Worm (Caenorhabditis elegans) whole organism, L2 larva: Measurements from ENCODE around the gene ceh-57.
A peak's percentile ranks its signal among the peaks of the same experiment; 100 is the strongest.

Experiments
- C34F6.9 ChIP-seq: fragments of 150-350 bp; optimal IDR thresholded peaks from 2 replicates; lab custom pipeline; 2014; ENCODE audit warnings: missing biosample characterization, missing genetic modification characterization
- F13H6.1 ChIP-seq: sonication (generic microtip); optimal IDR thresholded peaks from 2 replicates; lab custom pipeline; 2016; ENCODE audit warnings: missing genetic modification characterization, missing compliant biosample characterization
- alr-1 ChIP-seq: fragments of 150-350 bp; optimal IDR thresholded peaks from 2 replicates; lab custom pipeline; 2014; ENCODE audit warnings: missing biosample characterization, missing genetic modification characterization
- aly-2 ChIP-seq: fragments of 150-350 bp; optimal IDR thresholded peaks from 2 replicates; lab custom pipeline; 2014; ENCODE audit warnings: missing biosample characterization, missing genetic modification characterization
- ama-1 ChIP-seq: fragments of 150-350 bp; optimal IDR thresholded peaks from 2 replicates; lab custom pipeline; 2018; ENCODE audit warnings: inconsistent platforms
- blmp-1 ChIP-seq: sonication (generic microtip); optimal IDR thresholded peaks from 2 replicates; lab custom pipeline; 2017; ENCODE audit warnings: missing genetic modification characterization, mild to moderate bottlenecking, missing compliant biosample characterization, antibody characterized with exemption, moderate library complexity; ENCODE audit not compliant: insufficient read depth
- ceh-16 ChIP-seq: fragments of 150-350 bp; optimal IDR thresholded peaks from 2 replicates; lab custom pipeline; 2014; ENCODE audit warnings: missing biosample characterization, missing genetic modification characterization
- ceh-82 ChIP-seq: fragments of 150-350 bp; optimal IDR thresholded peaks from 2 replicates; lab custom pipeline; 2014; ENCODE audit warnings: missing biosample characterization, missing genetic modification characterization
- crh-2 ChIP-seq: sonication (generic microtip); optimal IDR thresholded peaks from 2 replicates; lab custom pipeline; 2017; ENCODE audit warnings: missing biosample characterization, missing genetic modification characterization
- egl-27 ChIP-seq: sonication (generic microtip); optimal IDR thresholded peaks from 3 replicates; lab custom pipeline; 2017; ENCODE audit warnings: missing biosample characterization, missing genetic modification reagents, missing genetic modification characterization
- elt-1 ChIP-seq: fragments of 150-350 bp; optimal IDR thresholded peaks from 2 replicates; lab custom pipeline; 2014; ENCODE audit warnings: missing biosample characterization, missing genetic modification characterization
- fos-1 ChIP-seq: fragments of 150-350 bp; optimal IDR thresholded peaks from 2 replicates; lab custom pipeline; 2014; ENCODE audit warnings: missing biosample characterization, missing genetic modification characterization
- gmeb-1 ChIP-seq: fragments of 150-350 bp; optimal IDR thresholded peaks from 2 replicates; lab custom pipeline; 2014; ENCODE audit warnings: missing biosample characterization, missing genetic modification characterization
- lin-11 ChIP-seq: fragments of 150-350 bp; sonication (generic microtip); optimal IDR thresholded peaks from 2 replicates; lab custom pipeline; 2014; ENCODE audit warnings: missing biosample characterization, missing genetic modification characterization, inconsistent platforms, mixed read lengths
- lin-13 ChIP-seq: fragments of 150-350 bp; optimal IDR thresholded peaks from 2 replicates; lab custom pipeline; 2014; ENCODE audit warnings: missing biosample characterization, missing genetic modification reagents, missing genetic modification characterization
- lsy-2 ChIP-seq, 2 experiments: fragments of 150-350 bp in 1 of 2; sonication (generic microtip) in 1 of 2; optimal IDR thresholded peaks; 2 replicates each; lab custom pipeline; 2014 to 2017; ENCODE audit warnings: missing biosample characterization in 2 of 2, missing genetic modification characterization in 2 of 2
- nhr-10 ChIP-seq: sonication (generic microtip); optimal IDR thresholded peaks from 2 replicates; lab custom pipeline; 2017; ENCODE audit warnings: missing biosample characterization, missing genetic modification characterization
- nhr-129 ChIP-seq: fragments of 150-350 bp; optimal IDR thresholded peaks from 2 replicates; lab custom pipeline; 2014; ENCODE audit warnings: missing biosample characterization, missing genetic modification characterization
- nhr-21 ChIP-seq: fragments of 150-350 bp; optimal IDR thresholded peaks from 2 replicates; lab custom pipeline; 2014; ENCODE audit warnings: missing biosample characterization, missing genetic modification characterization
- nhr-23 ChIP-seq: fragments of 150-350 bp; optimal IDR thresholded peaks from 2 replicates; lab custom pipeline; 2014; ENCODE audit warnings: missing biosample characterization, missing genetic modification reagents, missing genetic modification characterization
- nhr-25 ChIP-seq: fragments of 150-350 bp; sonication (generic microtip); optimal IDR thresholded peaks from 3 replicates; lab custom pipeline; 2014; ENCODE audit warnings: missing biosample characterization, missing genetic modification characterization
- nhr-6 ChIP-seq: fragments of 150-350 bp; optimal IDR thresholded peaks from 2 replicates; lab custom pipeline; 2014; ENCODE audit warnings: missing biosample characterization, missing genetic modification characterization
- nhr-77 ChIP-seq: fragments of 150-350 bp; optimal IDR thresholded peaks from 2 replicates; lab custom pipeline; 2014; ENCODE audit warnings: missing biosample characterization, missing genetic modification characterization
- peb-1 ChIP-seq: fragments of 150-350 bp; optimal IDR thresholded peaks from 2 replicates; lab custom pipeline; 2014; ENCODE audit warnings: missing biosample characterization, missing genetic modification characterization
- sem-4 ChIP-seq: fragments of 150-350 bp; optimal IDR thresholded peaks from 2 replicates; lab custom pipeline; 2014; ENCODE audit warnings: missing biosample characterization, missing genetic modification reagents, missing genetic modification characterization
- sma-3 ChIP-seq: sonication (generic microtip); optimal IDR thresholded peaks from 2 replicates; lab custom pipeline; 2016; ENCODE audit warnings: missing genetic modification reagents, missing genetic modification characterization, missing compliant biosample characterization
- sma-9 ChIP-seq, 2 experiments: fragments of 150-350 bp in 1 of 2; sonication (generic microtip) in 1 of 2; optimal IDR thresholded peaks; 2 replicates each; lab custom pipeline; 2014 to 2016; ENCODE audit warnings: missing genetic modification characterization in 2 of 2, mild to moderate bottlenecking in 1 of 2, missing biosample characterization in 1 of 2, missing compliant biosample characterization in 1 of 2, missing genetic modification reagents in 1 of 2, moderate library complexity in 1 of 2
- unc-55 ChIP-seq: fragments of 150-350 bp; sonication (generic microtip); optimal IDR thresholded peaks from 3 replicates; lab custom pipeline; 2014; ENCODE audit warnings: missing biosample characterization, missing genetic modification reagents, missing genetic modification characterization
- unc-62 ChIP-seq: fragments of 150-350 bp; optimal IDR thresholded peaks from 2 replicates; lab custom pipeline; 2014; ENCODE audit warnings: missing biosample characterization, missing genetic modification reagents, missing genetic modification characterization
- ztf-1 ChIP-seq: fragments of 200-800 bp; sonication (Bioruptor generic); conservative IDR thresholded peaks from 2 replicates; pipeline ENCODE4 v1.3.6; 2022; ENCODE audit warnings: missing genetic modification characterization, missing compliant biosample characterization
- ztf-4 ChIP-seq: fragments of 150-350 bp; optimal IDR thresholded peaks from 2 replicates; lab custom pipeline; 2014; ENCODE audit warnings: missing biosample characterization, missing genetic modification characterization

The ceh-57 gene

DNA sequence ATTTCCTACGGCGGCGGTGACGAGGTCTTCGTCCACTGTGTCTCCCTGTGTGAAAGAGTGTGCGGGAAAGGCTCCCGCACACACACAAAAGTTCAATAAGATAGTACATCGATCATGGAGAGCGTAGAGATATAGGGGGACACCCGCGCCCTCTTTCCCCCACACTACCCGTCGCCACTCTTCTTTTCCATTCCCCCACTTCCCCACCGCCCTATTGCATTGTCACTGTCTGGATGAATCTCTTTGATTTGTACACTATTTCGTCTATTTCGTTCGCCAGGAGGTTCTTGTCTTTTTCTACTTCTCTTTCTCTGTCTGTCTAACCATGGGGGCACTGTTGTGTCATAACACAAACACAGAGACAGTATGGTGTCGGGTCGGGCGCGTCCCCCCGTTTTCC, 15.2 kb upstream of the ceh-57 start:
- peak; percentile 76 for TF ChIP-seq sem-4 (tag; lab: Kevin White, UChicago)
- TF ChIP-seq nhr-6 (tag; lab: Kevin White, UChicago), result no peak
- peak; percentile 83 for TF ChIP-seq F13H6.1
- no peak for TF ChIP-seq ama-1 (lab: Kevin White, UChicago)
- TF ChIP-seq blmp-1 (tag; lab: Kevin White, UChicago), result peak; percentile 40
- TF ChIP-seq nhr-129, result peak; percentile 86
- peak; percentile 53 for TF ChIP-seq fos-1 (tag; lab: Kevin White, UChicago)
- no peak for TF ChIP-seq nhr-77 (tag; lab: Kevin White, UChicago)
- TF ChIP-seq sma-3, result peak; percentile 35
- TF ChIP-seq sma-9 (GFP tag; optimal IDR thresholded peaks at IDR 0.05; lab: Kevin White, UChicago), result peak; percentile 74
- no peak for TF ChIP-seq sma-9 (tag; optimal IDR thresholded peaks at IDR 0.05; lab: Kevin White, UChicago)
- no peak for TF ChIP-seq elt-1 (tag; lab: Kevin White, UChicago)
- peak; percentile 12 for TF ChIP-seq ztf-4 (tag; lab: Kevin White, UChicago)
- peak in 1 of 2 experiments; percentile 50 for TF ChIP-seq lsy-2 (tag; optimal IDR thresholded peaks at IDR 0.05; lab: Kevin White, UChicago)
- TF ChIP-seq C34F6.9 (tag; lab: Kevin White, UChicago), result peak; percentile 26
- no peak for TF ChIP-seq alr-1
- peak; percentile 81 for TF ChIP-seq nhr-25 (tag; lab: Kevin White, UChicago)
- TF ChIP-seq nhr-23 (tag; lab: Kevin White, UChicago), result no peak
- TF ChIP-seq gmeb-1 (tag; lab: Kevin White, UChicago), result peak; percentile 49
- peak; percentile 47 for TF ChIP-seq ceh-16
- no peak for TF ChIP-seq egl-27
- TF ChIP-seq nhr-21 (tag; lab: Kevin White, UChicago), result peak; percentile 1
- TF ChIP-seq crh-2, result peak; percentile 34

ce11 chrII:10379546-10379945, 12.4 kb upstream of the ceh-57 start:
- TF ChIP-seq C34F6.9 (tag; lab: Kevin White, UChicago), result peak; percentile 28
- no peak for TF ChIP-seq sem-4 (tag; lab: Kevin White, UChicago)
- peak; percentile 27 for TF ChIP-seq unc-55 (GFP tag; lab: Kevin White, UChicago)
- TF ChIP-seq, all 48 proteins: peak for 2

DNA sequence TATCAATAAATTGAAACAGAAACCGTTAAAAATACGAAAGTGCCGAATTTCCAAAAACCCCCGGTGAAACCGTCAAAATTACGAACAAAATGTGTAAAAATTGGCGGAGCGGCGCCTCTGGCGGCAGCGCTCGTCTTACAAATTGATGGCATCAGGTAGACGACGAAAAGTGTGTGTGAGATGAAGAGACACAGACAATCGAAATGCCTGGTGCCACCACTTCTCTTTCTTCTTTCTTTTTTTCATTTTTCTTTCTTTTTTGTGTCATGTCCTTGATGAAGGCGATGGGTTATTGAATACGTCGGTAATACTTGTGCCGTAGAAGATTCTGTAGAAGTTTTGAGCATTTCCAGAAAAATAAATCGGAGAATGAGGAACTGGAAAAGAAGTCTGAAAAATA, 10.8 kb upstream of the ceh-57 start:
- TF ChIP-seq blmp-1 (tag; lab: Kevin White, UChicago) (no peak), lsy-2 (tag; optimal IDR thresholded peaks at IDR 0.05; lab: Kevin White, UChicago) (peak in 1 of 2 experiments; percentile 17), lin-13 (GFP tag; lab: Kevin White, UChicago) (no peak)

DNA sequence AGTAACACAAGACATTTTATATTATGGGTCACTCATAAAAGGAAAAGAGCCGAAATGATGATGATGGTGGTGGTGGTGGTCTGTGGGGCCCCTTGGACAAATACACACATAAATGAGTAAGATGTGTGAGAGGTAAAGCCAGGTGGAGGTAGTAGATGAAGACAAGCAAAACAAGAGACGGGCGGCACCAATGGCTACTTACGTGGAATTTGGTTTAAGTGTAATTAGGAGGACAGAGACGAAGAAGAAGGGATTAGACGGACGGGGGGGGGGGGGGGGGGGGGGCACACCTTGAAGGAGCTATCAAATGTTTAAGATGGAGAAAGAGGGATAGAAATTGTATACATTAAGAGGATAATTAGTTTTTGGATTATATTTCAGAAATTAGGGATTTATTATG, 7.7 kb upstream of the ceh-57 start:
- no peak for TF ChIP-seq crh-2
- no peak for TF ChIP-seq unc-55 (GFP tag; lab: Kevin White, UChicago)
- TF ChIP-seq aly-2 (tag; lab: Kevin White, UChicago), result no peak
- TF ChIP-seq lin-11 (tag; lab: Kevin White, UChicago), result no peak
- TF ChIP-seq egl-27, result no peak

ce11 chrII:10373536-10374169, 6.6 kb upstream of the ceh-57 start:
- TF ChIP-seq unc-62 (GFP tag; lab: Kevin White, UChicago) (no peak), alr-1 (no peak), nhr-10 (tag; lab: Kevin White, UChicago) (no peak), crh-2 (no peak), blmp-1 (tag; lab: Kevin White, UChicago) (no peak), ceh-82 (tag; lab: Kevin White, UChicago) (no peak), lin-11 (tag; lab: Kevin White, UChicago) (no peak), ztf-1 (GFP tag; lab: Robert Waterston, UW) (no peak), nhr-23 (tag; lab: Kevin White, UChicago) (no peak), sem-4 (tag; lab: Kevin White, UChicago) (peak; percentile 58), ceh-16 (no peak), sma-3 (no peak), lin-13 (GFP tag; lab: Kevin White, UChicago) (no peak), gmeb-1 (tag; lab: Kevin White, UChicago) (no peak), peb-1 (no peak), ztf-4 (tag; lab: Kevin White, UChicago) (no peak), nhr-21 (tag; lab: Kevin White, UChicago) (no peak), C34F6.9 (tag; lab: Kevin White, UChicago) (peak; percentile 32), nhr-25 (tag; lab: Kevin White, UChicago) (peak; percentile 60), lsy-2 (tag; optimal IDR thresholded peaks at IDR 0.05; lab: Kevin White, UChicago) (peak in 1 of 2 experiments; percentile 5), F13H6.1 (no peak)
- TF ChIP-seq, all 48 proteins: peak for 4
